Worm (Caenorhabditis elegans) whole organism, L1 larva: Measurements from ENCODE around the gene B0280.9.

ENCODE experiments used
- C34B4.2 ChIP-seq: sonication (generic microtip); optimal IDR thresholded peaks from 2 replicates; lab custom pipeline; 2017; ENCODE audit warnings: mild to moderate bottlenecking, missing genetic modification characterization, missing compliant biosample characterization
- F16B12.6 ChIP-seq: fragments of 150-350 bp; optimal IDR thresholded peaks from 2 replicates; lab custom pipeline; 2014; ENCODE audit warnings: missing biosample characterization, missing genetic modification characterization
- ama-1 ChIP-seq: fragments of 150-350 bp; optimal IDR thresholded peaks from 2 replicates; lab custom pipeline; 2014
- ceh-63 ChIP-seq: fragments of 200-800 bp; sonication (Bioruptor generic); optimal IDR thresholded peaks from 2 replicates; lab custom pipeline; 2018; ENCODE audit warnings: mild to moderate bottlenecking, missing genetic modification characterization, missing compliant biosample characterization
- ceh-8 ChIP-seq: fragments of 200-800 bp; sonication (Bioruptor generic); optimal IDR thresholded peaks from 2 replicates; lab custom pipeline; 2018; ENCODE audit warnings: mild to moderate bottlenecking, missing genetic modification characterization, moderate library complexity, missing compliant biosample characterization
- ceh-82 ChIP-seq, 3 experiments: fragments of 150-350 bp in 1 of 3; sonication (generic microtip) in 2 of 3; optimal IDR thresholded peaks; 2 replicates each; lab custom pipeline; 2014 to 2017; ENCODE audit warnings: missing biosample characterization in 3 of 3, missing genetic modification characterization in 3 of 3
- ceh-88 ChIP-seq: fragments of 200-800 bp; sonication (Bioruptor generic); IDR thresholded peaks from 2 replicates; pipeline ENCODE4 v1.3.6; 2022; ENCODE audit warnings: missing genetic modification characterization, missing compliant biosample characterization
- ces-1 ChIP-seq: fragments of 150-350 bp; optimal IDR thresholded peaks from 2 replicates; lab custom pipeline; 2014; ENCODE audit warnings: missing biosample characterization, missing genetic modification reagents, missing genetic modification characterization
- efl-1 ChIP-seq, 4 experiments: fragments of 150-350 bp; optimal IDR thresholded peaks in 3 of 4; peaks in 1 of 4; 1 replicate in 1 of 4; 2 replicates in 3 of 4; lab custom pipeline; 2014; ENCODE audit warnings: missing biosample characterization in 2 of 4, missing genetic modification characterization in 2 of 4, missing genetic modification reagents in 2 of 4
- efl-3 ChIP-seq: fragments of 200-800 bp; sonication (Bioruptor generic); optimal IDR thresholded peaks from 2 replicates; lab custom pipeline; 2018; ENCODE audit warnings: mild to moderate bottlenecking, missing genetic modification characterization, missing compliant biosample characterization
- egl-13 ChIP-seq: sonication (generic microtip); optimal IDR thresholded peaks from 2 replicates; lab custom pipeline; 2016; ENCODE audit warnings: missing genotype, missing genetic modification reagents, missing genetic modification characterization, missing compliant biosample characterization
- egl-27 ChIP-seq, 2 experiments: fragments of 150-350 bp in 1 of 2; sonication (generic microtip); optimal IDR thresholded peaks; 3 replicates each; lab custom pipeline; 2017 to 2018; ENCODE audit warnings: missing biosample characterization in 2 of 2, missing genetic modification characterization in 2 of 2, missing genetic modification reagents in 2 of 2
- elt-2 ChIP-seq: sonication (generic microtip); optimal IDR thresholded peaks from 2 replicates; lab custom pipeline; 2016; ENCODE audit warnings: missing genetic modification characterization, mild to moderate bottlenecking, inconsistent platforms, missing compliant biosample characterization, missing genetic modification reagents
- fkh-10 ChIP-seq: sonication (generic microtip); optimal IDR thresholded peaks from 2 replicates; lab custom pipeline; 2017; ENCODE audit warnings: missing biosample characterization, missing genetic modification reagents, missing genetic modification characterization
- fkh-8 ChIP-seq: sonication (generic microtip); optimal IDR thresholded peaks from 2 replicates; lab custom pipeline; 2016; ENCODE audit warnings: mild to moderate bottlenecking, missing genetic modification characterization, missing compliant biosample characterization
- fos-1 ChIP-seq: fragments of 150-350 bp; optimal IDR thresholded peaks from 2 replicates; lab custom pipeline; 2014; ENCODE audit warnings: missing biosample characterization, missing genetic modification characterization
- grh-1 ChIP-seq: fragments of 200-800 bp; sonication (Bioruptor generic); IDR thresholded peaks from 2 replicates; pipeline ENCODE4 v1.3.6; 2022; ENCODE audit warnings: missing genetic modification reagents, missing genetic modification characterization, missing compliant biosample characterization
- irx-1 ChIP-seq: sonication (generic microtip); optimal IDR thresholded peaks from 2 replicates; lab custom pipeline; 2016; ENCODE audit warnings: missing genetic modification characterization, missing compliant biosample characterization
- jun-1 ChIP-seq: fragments of 150-350 bp; optimal IDR thresholded peaks from 2 replicates; lab custom pipeline; 2014; ENCODE audit warnings: missing biosample characterization, missing genetic modification reagents, missing genetic modification characterization
- lin-14 ChIP-seq: fragments of 200-800 bp; sonication (Bioruptor generic); optimal IDR thresholded peaks from 2 replicates; lab custom pipeline; 2018; ENCODE audit warnings: mild to moderate bottlenecking, missing genetic modification characterization, moderate library complexity, missing compliant biosample characterization
- lin-35 ChIP-seq, 2 experiments: fragments of 150-350 bp; optimal IDR thresholded peaks; 2 replicates each; lab custom pipeline; 2014; ENCODE audit warnings: missing biosample characterization in 2 of 2, missing genetic modification characterization in 2 of 2, missing genetic modification reagents in 2 of 2
- lin-39 ChIP-seq: fragments of 150-350 bp; optimal IDR thresholded peaks from 2 replicates; lab custom pipeline; 2014; ENCODE audit warnings: missing biosample characterization, missing genetic modification reagents, missing genetic modification characterization
- lir-3 ChIP-seq: sonication (generic microtip); optimal IDR thresholded peaks from 2 replicates; lab custom pipeline; 2016; ENCODE audit warnings: mild to moderate bottlenecking, missing genetic modification characterization, moderate library complexity, missing compliant biosample characterization; ENCODE audit not compliant: poor library complexity
- lsy-2 ChIP-seq, 2 experiments: fragments of 150-350 bp; optimal IDR thresholded peaks; 2 replicates each; lab custom pipeline; 2014; ENCODE audit warnings: missing biosample characterization in 2 of 2, missing genetic modification characterization in 2 of 2
- mab-9 ChIP-seq: fragments of 200-800 bp; sonication (Bioruptor generic); IDR thresholded peaks from 2 replicates; pipeline ENCODE4 v1.3.6; 2022; ENCODE audit warnings: missing genetic modification reagents, missing genetic modification characterization, missing compliant biosample characterization
- mdl-1 ChIP-seq, 2 experiments: fragments of 150-350 bp; optimal IDR thresholded peaks; 2 replicates each; lab custom pipeline; 2014 to 2017; ENCODE audit warnings: missing biosample characterization in 2 of 2, missing genetic modification characterization in 2 of 2, inconsistent platforms in 1 of 2
- nhr-12 ChIP-seq: sonication (generic microtip); optimal IDR thresholded peaks from 2 replicates; lab custom pipeline; 2017; ENCODE audit warnings: missing biosample characterization, missing genetic modification characterization
- nhr-19 ChIP-seq: fragments of 200-800 bp; sonication (Bioruptor generic); conservative IDR thresholded peaks from 2 replicates; pipeline ENCODE4 v1.3.6; 2022; ENCODE audit warnings: missing genetic modification characterization, missing compliant biosample characterization
- nhr-20 ChIP-seq: sonication (generic microtip); optimal IDR thresholded peaks from 2 replicates; lab custom pipeline; 2016; ENCODE audit warnings: mild to moderate bottlenecking, missing genetic modification characterization, missing compliant biosample characterization
- nhr-47 ChIP-seq: sonication (generic microtip); optimal IDR thresholded peaks from 2 replicates; lab custom pipeline; 2016; ENCODE audit warnings: mild to moderate bottlenecking, missing genetic modification characterization, moderate library complexity, missing compliant biosample characterization
- nhr-71 ChIP-seq: sonication (generic microtip); optimal IDR thresholded peaks from 2 replicates; lab custom pipeline; 2016; ENCODE audit warnings: mild to moderate bottlenecking, missing genetic modification characterization, moderate library complexity, missing compliant biosample characterization
- nhr-84 ChIP-seq: sonication (generic microtip); optimal IDR thresholded peaks from 2 replicates; lab custom pipeline; 2017; ENCODE audit warnings: missing biosample characterization, missing genetic modification characterization
- nhr-85 ChIP-seq: sonication (generic microtip); peaks from one replicate; lab custom pipeline; 2016; ENCODE audit warnings: missing genetic modification characterization, inconsistent platforms, missing compliant biosample characterization
- nhr-90 ChIP-seq: sonication (generic microtip); optimal IDR thresholded peaks from 2 replicates; lab custom pipeline; 2016; ENCODE audit warnings: mild to moderate bottlenecking, missing genetic modification characterization, missing compliant biosample characterization; ENCODE audit not compliant: poor library complexity
- pqm-1 ChIP-seq: sonication (generic microtip); optimal IDR thresholded peaks from 3 replicates; lab custom pipeline; 2017; ENCODE audit warnings: missing biosample characterization, missing genetic modification characterization
- rnt-1 ChIP-seq: sonication (generic microtip); optimal IDR thresholded peaks from 2 replicates; lab custom pipeline; 2016; ENCODE audit warnings: mild to moderate bottlenecking, missing genetic modification characterization, moderate library complexity, missing compliant biosample characterization
- snpc-4 ChIP-seq: fragments of 150-350 bp; optimal IDR thresholded peaks from 2 replicates; lab custom pipeline; 2014; ENCODE audit warnings: missing biosample characterization, missing genetic modification characterization
- snu-23 ChIP-seq: sonication (generic microtip); optimal IDR thresholded peaks from 2 replicates; lab custom pipeline; 2016; ENCODE audit warnings: missing genetic modification characterization, missing compliant biosample characterization
- sptf-1 ChIP-seq: fragments of 150-350 bp; optimal IDR thresholded peaks from 2 replicates; lab custom pipeline; 2014; ENCODE audit warnings: missing biosample characterization, missing genetic modification characterization
- sup-37 ChIP-seq: fragments of 200-800 bp; sonication (Bioruptor generic); optimal IDR thresholded peaks from 2 replicates; lab custom pipeline; 2018; ENCODE audit warnings: mild to moderate bottlenecking, missing genetic modification characterization, missing compliant biosample characterization
- swsn-7 ChIP-seq: sonication (generic microtip); optimal IDR thresholded peaks from 2 replicates; lab custom pipeline; 2016; ENCODE audit warnings: missing genetic modification characterization, missing compliant biosample characterization
- tlp-1 ChIP-seq: fragments of 150-350 bp; optimal IDR thresholded peaks from 2 replicates; lab custom pipeline; 2014; ENCODE audit warnings: missing biosample characterization, missing genetic modification characterization
- unc-30 ChIP-seq: sonication (generic microtip); optimal IDR thresholded peaks from 2 replicates; lab custom pipeline; 2017; ENCODE audit warnings: missing biosample characterization, missing genetic modification characterization
- unc-62 ChIP-seq: fragments of 150-350 bp; optimal IDR thresholded peaks from 2 replicates; lab custom pipeline; 2014; ENCODE audit warnings: missing biosample characterization, missing genetic modification reagents, missing genetic modification characterization
- unc-86 ChIP-seq: sonication (generic microtip); optimal IDR thresholded peaks from 2 replicates; lab custom pipeline; 2016; ENCODE audit warnings: missing genetic modification characterization, missing compliant biosample characterization
- unc-98 ChIP-seq: fragments of 200-800 bp; sonication (Bioruptor generic); IDR thresholded peaks from 2 replicates; pipeline ENCODE4 v1.3.6; 2022; ENCODE audit warnings: missing genetic modification characterization, missing compliant biosample characterization
- xbp-1 ChIP-seq: sonication (generic microtip); optimal IDR thresholded peaks from 2 replicates; lab custom pipeline; 2016; ENCODE audit warnings: missing genetic modification characterization, missing compliant biosample characterization
- zag-1 ChIP-seq: fragments of 150-350 bp; optimal IDR thresholded peaks from 2 replicates; lab custom pipeline; 2014; ENCODE audit warnings: missing biosample characterization, missing genetic modification characterization
- zip-4 ChIP-seq: fragments of 200-800 bp; sonication (Bioruptor generic); optimal IDR thresholded peaks from 2 replicates; lab custom pipeline; 2018; ENCODE audit warnings: mild to moderate bottlenecking, missing genetic modification characterization, moderate library complexity, missing compliant biosample characterization
- ztf-11 ChIP-seq, 2 experiments: sonication (generic microtip); optimal IDR thresholded peaks; 2 replicates each; lab custom pipeline; 2016 to 2017; ENCODE audit warnings: missing genetic modification characterization in 2 of 2, missing biosample characterization in 1 of 2, missing compliant biosample characterization in 1 of 2

The B0280.9 gene

ce11 chrIII:7141285-7141715 lies 18.6 kb upstream of the B0280.9 start (continued):
- no peak for TF ChIP-seq unc-86 (tag; lab: Kevin White, UChicago)
- no peak for TF ChIP-seq ceh-8 (GFP tag; lab: Kevin White, UChicago)
- TF ChIP-seq ztf-11 (tag; optimal IDR thresholded peaks at IDR 0.05; lab: Kevin White, UChicago) = no peak
- TF ChIP-seq egl-27 (tag; optimal IDR thresholded peaks at IDR 0.05; lab: Kevin White, UChicago) = no peak
- peak; percentile 14 for TF ChIP-seq nhr-85 (tag; lab: Kevin White, UChicago)
- TF ChIP-seq swsn-7 = peak; percentile 45
- peak; percentile 3 to 15 for TF ChIP-seq lsy-2 (tag; optimal IDR thresholded peaks at IDR 0.05; lab: Kevin White, UChicago)
- TF ChIP-seq unc-98 (GFP tag; lab: Robert Waterston, UW) = no peak
- TF ChIP-seq sup-37 = no peak
- no peak for TF ChIP-seq mdl-1 (tag; optimal IDR thresholded peaks at IDR 0.05; lab: Kevin White, UChicago)
- peak; percentile 32 for TF ChIP-seq snu-23 (GFP tag; lab: Kevin White, UChicago)
- no peak for TF ChIP-seq ces-1 (GFP tag; lab: Kevin White, UChicago)
- TF ChIP-seq nhr-84 = no peak
- no peak for TF ChIP-seq fkh-10 (GFP tag; lab: Kevin White, UChicago)
- TF ChIP-seq unc-62 (GFP tag; lab: Kevin White, UChicago) = no peak
- TF ChIP-seq tlp-1 (tag; lab: Kevin White, UChicago) = no peak
- no peak for TF ChIP-seq nhr-12 (tag; lab: Kevin White, UChicago)
- TF ChIP-seq C34B4.2 = no peak
- no peak for TF ChIP-seq F16B12.6 (tag; lab: Kevin White, UChicago)
- no peak for TF ChIP-seq irx-1 (tag; lab: Kevin White, UChicago)
- no peak for TF ChIP-seq pqm-1 (tag; lab: Kevin White, UChicago)
- TF ChIP-seq mab-9 (GFP tag; lab: Robert Waterston, UW) = no peak
- no peak for TF ChIP-seq ceh-88
- no peak for TF ChIP-seq lir-3 (tag; lab: Kevin White, UChicago)
- TF ChIP-seq elt-2 (tag; lab: Kevin White, UChicago) = peak; percentile 92
- no peak for TF ChIP-seq zag-1 (tag; lab: Kevin White, UChicago)
- peak; percentile 74 for TF ChIP-seq nhr-71 (tag; lab: Kevin White, UChicago)
- peak; percentile 28 for TF ChIP-seq jun-1 (tag; lab: Kevin White, UChicago)
- no peak for TF ChIP-seq zip-4
- no peak for TF ChIP-seq efl-3 (GFP tag; lab: Kevin White, UChicago)
- TF ChIP-seq fkh-8 = no peak
- TF ChIP-seq rnt-1 (tag; lab: Kevin White, UChicago) = peak; percentile 55
- TF ChIP-seq sptf-1 (tag; lab: Kevin White, UChicago) = no peak
- TF ChIP-seq snpc-4 = peak; percentile 97
- no peak for TF ChIP-seq fos-1 (tag; lab: Kevin White, UChicago)
- no peak for TF ChIP-seq unc-30 (tag; lab: Kevin White, UChicago)
- peak; percentile 76 for TF ChIP-seq nhr-90
- no peak for TF ChIP-seq egl-13 (tag; lab: Kevin White, UChicago)
- TF ChIP-seq lin-39 (tag; lab: Kevin White, UChicago) = peak; percentile 50

DNA sequence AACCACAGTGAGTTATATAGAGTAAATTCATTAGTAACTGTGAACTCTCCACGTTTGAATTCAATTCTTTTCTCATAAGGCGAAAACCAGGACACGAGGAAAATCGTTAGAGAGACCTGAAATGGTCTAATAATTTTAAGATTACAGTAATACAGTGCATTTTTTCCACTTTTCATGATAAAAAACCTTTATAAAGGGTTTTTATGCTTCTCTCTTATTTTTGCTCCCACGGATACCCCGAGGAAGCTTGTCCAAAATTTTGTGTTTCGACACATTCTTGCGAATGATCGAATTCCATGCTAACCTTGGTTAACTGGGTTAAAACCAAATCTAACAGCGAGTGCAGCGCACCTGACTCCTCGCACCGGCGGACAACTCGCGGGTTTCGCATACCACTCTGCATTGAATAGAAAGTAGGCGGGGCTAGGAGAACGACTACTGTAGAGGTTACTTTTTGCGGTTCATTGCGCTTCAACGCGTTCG lies 17.6 kb upstream of the B0280.9 start:
- TF ChIP-seq ceh-82 (tag; optimal IDR thresholded peaks at IDR 0.05; lab: Kevin White, UChicago) = peak in 2 of 3 experiments; percentile 0 to 18
- TF ChIP-seq grh-1 (GFP tag; lab: Robert Waterston, UW) = peak; percentile 67
- peak; percentile 66 for TF ChIP-seq rnt-1 (tag; lab: Kevin White, UChicago)
- TF ChIP-seq snpc-4 = peak; percentile 97
- peak; percentile 57 for TF ChIP-seq nhr-20 (tag; lab: Kevin White, UChicago)
- no peak for TF ChIP-seq fkh-8
- TF ChIP-seq efl-3 (GFP tag; lab: Kevin White, UChicago) = no peak
- TF ChIP-seq efl-1 (optimal IDR thresholded peaks at IDR 0.05; lab: Kevin White, UChicago) = peak; percentile 28 to 43
- peak in 1 of 2 experiments; percentile 62 for TF ChIP-seq efl-1 (GFP tag; optimal IDR thresholded peaks at IDR 0.05 in 1 of 2; lab: Kevin White, UChicago)
- peak; percentile 39 for TF ChIP-seq swsn-7
- peak; percentile 43 for TF ChIP-seq ama-1
- TF ChIP-seq lsy-2 (tag; optimal IDR thresholded peaks at IDR 0.05; lab: Kevin White, UChicago) = peak in 1 of 2 experiments; percentile 41
- peak; percentile 79 for TF ChIP-seq nhr-19 (GFP tag; lab: Robert Waterston, UW)
- TF ChIP-seq tlp-1 (tag; lab: Kevin White, UChicago) = no peak
- TF ChIP-seq nhr-84 = no peak
- TF ChIP-seq elt-2 (tag; lab: Kevin White, UChicago) = peak; percentile 46
- TF ChIP-seq lin-35 (GFP tag; optimal IDR thresholded peaks at IDR 0.05; lab: Kevin White, UChicago) = peak; percentile 1 to 42
- peak; percentile 94 for TF ChIP-seq nhr-85 (tag; lab: Kevin White, UChicago)
- peak; percentile 70 for TF ChIP-seq nhr-47
- TF ChIP-seq lin-14 (GFP tag; lab: Kevin White, UChicago) = peak; percentile 44
- no peak for TF ChIP-seq ceh-63 (GFP tag; lab: Kevin White, UChicago)
- TF ChIP-seq nhr-90 = peak; percentile 83
- TF ChIP-seq snu-23 (GFP tag; lab: Kevin White, UChicago) = peak; percentile 66
- peak; percentile 23 for TF ChIP-seq xbp-1 (tag; lab: Kevin White, UChicago)
- peak; percentile 41; the same call in 1 of the 2 replicates for TF ChIP-seq ceh-88
